Worm (Caenorhabditis elegans) whole organism, L2 larva: Measurements from ENCODE around the gene Y43C5B.3.
A peak's percentile ranks its signal among the peaks of the same experiment; 100 is the strongest.

Source experiments
- C34F6.9 ChIP-seq: fragments of 150-350 bp; optimal IDR thresholded peaks from 2 replicates; lab custom pipeline; 2014; ENCODE audit warnings: missing biosample characterization, missing genetic modification characterization
- F13H6.1 ChIP-seq: sonication (generic microtip); optimal IDR thresholded peaks from 2 replicates; lab custom pipeline; 2016; ENCODE audit warnings: missing genetic modification characterization, missing compliant biosample characterization
- R02D3.7 ChIP-seq: fragments of 150-350 bp; optimal IDR thresholded peaks from 2 replicates; lab custom pipeline; 2014; ENCODE audit warnings: missing biosample characterization, missing genetic modification characterization
- Y55F3AM.14 ChIP-seq: fragments of 200-800 bp; sonication (Bioruptor generic); optimal IDR thresholded peaks from 2 replicates; lab custom pipeline; 2018; ENCODE audit warnings: mild to moderate bottlenecking, missing genetic modification characterization, missing compliant biosample characterization
- alr-1 ChIP-seq: fragments of 150-350 bp; optimal IDR thresholded peaks from 2 replicates; lab custom pipeline; 2014; ENCODE audit warnings: missing biosample characterization, missing genetic modification characterization
- aly-2 ChIP-seq: fragments of 150-350 bp; optimal IDR thresholded peaks from 2 replicates; lab custom pipeline; 2014; ENCODE audit warnings: missing biosample characterization, missing genetic modification characterization
- blmp-1 ChIP-seq: sonication (generic microtip); optimal IDR thresholded peaks from 2 replicates; lab custom pipeline; 2017; ENCODE audit warnings: missing genetic modification characterization, mild to moderate bottlenecking, missing compliant biosample characterization, antibody characterized with exemption, moderate library complexity; ENCODE audit not compliant: insufficient read depth
- ceh-16 ChIP-seq: fragments of 150-350 bp; optimal IDR thresholded peaks from 2 replicates; lab custom pipeline; 2014; ENCODE audit warnings: missing biosample characterization, missing genetic modification characterization
- ceh-82 ChIP-seq: fragments of 150-350 bp; optimal IDR thresholded peaks from 2 replicates; lab custom pipeline; 2014; ENCODE audit warnings: missing biosample characterization, missing genetic modification characterization
- crh-2 ChIP-seq: sonication (generic microtip); optimal IDR thresholded peaks from 2 replicates; lab custom pipeline; 2017; ENCODE audit warnings: missing biosample characterization, missing genetic modification characterization
- dmd-4 ChIP-seq: sonication (generic microtip); optimal IDR thresholded peaks from 2 replicates; lab custom pipeline; 2017; ENCODE audit warnings: missing biosample characterization, missing genetic modification characterization
- egl-27 ChIP-seq: sonication (generic microtip); optimal IDR thresholded peaks from 3 replicates; lab custom pipeline; 2017; ENCODE audit warnings: missing biosample characterization, missing genetic modification reagents, missing genetic modification characterization
- elt-1 ChIP-seq: fragments of 150-350 bp; optimal IDR thresholded peaks from 2 replicates; lab custom pipeline; 2014; ENCODE audit warnings: missing biosample characterization, missing genetic modification characterization
- elt-3 ChIP-seq: sonication (generic microtip); optimal IDR thresholded peaks from 2 replicates; lab custom pipeline; 2017; ENCODE audit warnings: missing biosample characterization, missing genetic modification characterization
- fos-1 ChIP-seq: fragments of 150-350 bp; optimal IDR thresholded peaks from 2 replicates; lab custom pipeline; 2014; ENCODE audit warnings: missing biosample characterization, missing genetic modification characterization
- gmeb-1 ChIP-seq: fragments of 150-350 bp; optimal IDR thresholded peaks from 2 replicates; lab custom pipeline; 2014; ENCODE audit warnings: missing biosample characterization, missing genetic modification characterization
- lin-11 ChIP-seq: fragments of 150-350 bp; sonication (generic microtip); optimal IDR thresholded peaks from 2 replicates; lab custom pipeline; 2014; ENCODE audit warnings: missing biosample characterization, missing genetic modification characterization, inconsistent platforms, mixed read lengths
- lin-13 ChIP-seq: fragments of 150-350 bp; optimal IDR thresholded peaks from 2 replicates; lab custom pipeline; 2014; ENCODE audit warnings: missing biosample characterization, missing genetic modification reagents, missing genetic modification characterization
- lin-39 ChIP-seq: fragments of 150-350 bp; optimal IDR thresholded peaks from 2 replicates; lab custom pipeline; 2014; ENCODE audit warnings: missing biosample characterization, missing genetic modification reagents, missing genetic modification characterization
- lsy-2 ChIP-seq, 2 experiments: fragments of 150-350 bp in 1 of 2; sonication (generic microtip) in 1 of 2; optimal IDR thresholded peaks; 2 replicates each; lab custom pipeline; 2014 to 2017; ENCODE audit warnings: missing biosample characterization in 2 of 2, missing genetic modification characterization in 2 of 2
- mab-5 ChIP-seq: fragments of 150-350 bp; optimal IDR thresholded peaks from 2 replicates; lab custom pipeline; 2014; ENCODE audit warnings: missing biosample characterization, missing genetic modification characterization
- mbf-1 ChIP-seq: sonication (generic microtip); optimal IDR thresholded peaks from 2 replicates; lab custom pipeline; 2017; ENCODE audit warnings: missing biosample characterization, missing genetic modification characterization
- mdl-1 ChIP-seq, 2 experiments: fragments of 150-350 bp in 1 of 2; sonication (generic microtip) in 1 of 2; optimal IDR thresholded peaks; 2 replicates each; lab custom pipeline; 2017; ENCODE audit warnings: missing biosample characterization in 2 of 2, missing genetic modification characterization in 2 of 2
- nhr-10 ChIP-seq: sonication (generic microtip); optimal IDR thresholded peaks from 2 replicates; lab custom pipeline; 2017; ENCODE audit warnings: missing biosample characterization, missing genetic modification characterization
- nhr-12 ChIP-seq: fragments of 150-350 bp; optimal IDR thresholded peaks from 2 replicates; lab custom pipeline; 2014; ENCODE audit warnings: missing biosample characterization, missing genetic modification characterization
- nhr-129 ChIP-seq: fragments of 150-350 bp; optimal IDR thresholded peaks from 2 replicates; lab custom pipeline; 2014; ENCODE audit warnings: missing biosample characterization, missing genetic modification characterization
- nhr-21 ChIP-seq: fragments of 150-350 bp; optimal IDR thresholded peaks from 2 replicates; lab custom pipeline; 2014; ENCODE audit warnings: missing biosample characterization, missing genetic modification characterization
- nhr-23 ChIP-seq: fragments of 150-350 bp; optimal IDR thresholded peaks from 2 replicates; lab custom pipeline; 2014; ENCODE audit warnings: missing biosample characterization, missing genetic modification reagents, missing genetic modification characterization
- nhr-237 ChIP-seq: fragments of 150-350 bp; optimal IDR thresholded peaks from 2 replicates; lab custom pipeline; 2014; ENCODE audit warnings: missing biosample characterization, missing genetic modification characterization
- nhr-25 ChIP-seq: fragments of 150-350 bp; sonication (generic microtip); optimal IDR thresholded peaks from 3 replicates; lab custom pipeline; 2014; ENCODE audit warnings: missing biosample characterization, missing genetic modification characterization
- nhr-6 ChIP-seq: fragments of 150-350 bp; optimal IDR thresholded peaks from 2 replicates; lab custom pipeline; 2014; ENCODE audit warnings: missing biosample characterization, missing genetic modification characterization
- sem-4 ChIP-seq: fragments of 150-350 bp; optimal IDR thresholded peaks from 2 replicates; lab custom pipeline; 2014; ENCODE audit warnings: missing biosample characterization, missing genetic modification reagents, missing genetic modification characterization
- skn-1 ChIP-seq: sonication (generic microtip); optimal IDR thresholded peaks from 2 replicates; lab custom pipeline; 2017; ENCODE audit warnings: missing biosample characterization, missing genetic modification characterization
- sma-3 ChIP-seq: sonication (generic microtip); optimal IDR thresholded peaks from 2 replicates; lab custom pipeline; 2016; ENCODE audit warnings: missing genetic modification reagents, missing genetic modification characterization, missing compliant biosample characterization
- sma-9 ChIP-seq, 2 experiments: fragments of 150-350 bp in 1 of 2; sonication (generic microtip) in 1 of 2; optimal IDR thresholded peaks; 2 replicates each; lab custom pipeline; 2014 to 2016; ENCODE audit warnings: missing genetic modification characterization in 2 of 2, mild to moderate bottlenecking in 1 of 2, missing biosample characterization in 1 of 2, missing compliant biosample characterization in 1 of 2, missing genetic modification reagents in 1 of 2, moderate library complexity in 1 of 2
- snpc-4 ChIP-seq: fragments of 150-350 bp; optimal IDR thresholded peaks from 2 replicates; lab custom pipeline; 2014; ENCODE audit warnings: missing biosample characterization, missing genetic modification characterization
- unc-39 ChIP-seq: fragments of 150-350 bp; optimal IDR thresholded peaks from 2 replicates; lab custom pipeline; 2014; ENCODE audit warnings: missing biosample characterization, missing genetic modification characterization
- unc-55 ChIP-seq: fragments of 150-350 bp; sonication (generic microtip); optimal IDR thresholded peaks from 3 replicates; lab custom pipeline; 2014; ENCODE audit warnings: missing biosample characterization, missing genetic modification reagents, missing genetic modification characterization
- unc-62 ChIP-seq: fragments of 150-350 bp; optimal IDR thresholded peaks from 2 replicates; lab custom pipeline; 2014; ENCODE audit warnings: missing biosample characterization, missing genetic modification reagents, missing genetic modification characterization
- zag-1 ChIP-seq: fragments of 150-350 bp; optimal IDR thresholded peaks from 2 replicates; lab custom pipeline; 2014; ENCODE audit warnings: missing biosample characterization, missing genetic modification characterization
- ztf-1 ChIP-seq: fragments of 200-800 bp; sonication (Bioruptor generic); conservative IDR thresholded peaks from 2 replicates; pipeline ENCODE4 v1.3.6; 2022; ENCODE audit warnings: missing genetic modification characterization, missing compliant biosample characterization
- ztf-4 ChIP-seq: fragments of 150-350 bp; optimal IDR thresholded peaks from 2 replicates; lab custom pipeline; 2014; ENCODE audit warnings: missing biosample characterization, missing genetic modification characterization

Gene Y43C5B.3

DNA sequence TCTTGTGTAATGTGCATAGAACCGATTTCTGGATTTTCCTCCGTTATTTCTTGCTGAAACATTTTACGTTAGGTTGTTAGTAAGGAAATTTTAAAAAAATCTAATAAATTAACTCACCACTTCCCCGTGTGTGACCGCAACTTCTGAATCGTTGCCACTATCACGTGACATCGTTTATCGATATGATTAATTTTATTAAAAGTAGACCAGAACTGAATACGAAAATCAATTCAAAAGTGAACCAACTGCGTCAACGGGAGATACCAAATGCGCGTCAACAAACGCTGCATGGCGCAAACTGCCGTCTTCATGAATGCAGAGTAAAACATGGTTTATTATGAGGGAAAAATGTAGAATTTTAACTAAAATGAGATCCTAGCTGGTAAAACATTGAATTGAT lies 15.6 kb downstream of the Y43C5B.3 start, which contains the start of gene sir-2.1:
Gene sir-2.1 (minus strand): TSS at position 212 of the 400 bp plus-strand sequence.
- TF ChIP-seq snpc-4 (tag; lab: Kevin White, UChicago) (no peak), skn-1 (tag; lab: Kevin White, UChicago) (no peak), nhr-10 (tag; lab: Kevin White, UChicago) (no peak), elt-3 (tag; lab: Kevin White, UChicago) (no peak), lin-39 (tag; lab: Kevin White, UChicago) (no peak), mab-5 (tag; lab: Kevin White, UChicago) (no peak), unc-55 (peak; percentile 54), blmp-1 (tag; lab: Kevin White, UChicago) (no peak), crh-2 (peak; percentile 83), aly-2 (tag; lab: Kevin White, UChicago) (no peak), mdl-1 (tag; optimal IDR thresholded peaks at IDR 0.05; lab: Kevin White, UChicago) (no peak), lin-11 (tag; lab: Kevin White, UChicago) (no peak), sma-3 (GFP tag; lab: Kevin White, UChicago) (peak; percentile 49), egl-27 (tag; lab: Kevin White, UChicago) (no peak), gmeb-1 (tag; lab: Kevin White, UChicago) (peak; percentile 67), nhr-237 (tag; lab: Kevin White, UChicago) (no peak), nhr-129 (peak; percentile 54), lsy-2 (tag; optimal IDR thresholded peaks at IDR 0.05; lab: Kevin White, UChicago) (peak in 1 of 2 experiments; percentile 69), nhr-21 (tag; lab: Kevin White, UChicago) (no peak), dmd-4 (tag; lab: Kevin White, UChicago) (no peak), fos-1 (tag; lab: Kevin White, UChicago) (no peak), zag-1 (tag; lab: Kevin White, UChicago) (no peak), C34F6.9 (peak; percentile 64), F13H6.1 (tag; lab: Kevin White, UChicago) (peak; percentile 40), Y55F3AM.14 (no peak), unc-62 (GFP tag; lab: Kevin White, UChicago) (no peak), lin-13 (GFP tag; lab: Kevin White, UChicago) (no peak), alr-1 (tag; lab: Kevin White, UChicago) (no peak), R02D3.7 (tag; lab: Kevin White, UChicago) (no peak), nhr-25 (tag; lab: Kevin White, UChicago) (peak; percentile 29), mbf-1 (no peak), elt-1 (tag; lab: Kevin White, UChicago) (no peak), sma-9 (GFP tag; optimal IDR thresholded peaks at IDR 0.05; lab: Kevin White, UChicago) (peak; percentile 53), sma-9 (tag; optimal IDR thresholded peaks at IDR 0.05; lab: Kevin White, UChicago) (no peak)
- TF ChIP-seq, all 48 proteins: peak for 10

- TF ChIP-seq unc-55 (peak; percentile 58), lsy-2 (tag; optimal IDR thresholded peaks at IDR 0.05; lab: Kevin White, UChicago) (peak in 1 of 2 experiments; percentile 62), ceh-82 (tag; lab: Kevin White, UChicago) (no peak), mbf-1 (no peak), C34F6.9 (peak; percentile 53)
Measured at ce11 chrIV:10367740-10368246, 17.4 kb downstream of the Y43C5B.3 start, which contains the start of gene pges-2. Gene pges-2, minus strand, starts transcription at chrIV:10367790.

ce11 chrIV:10368326-10368725 lies 17.9 kb downstream of the Y43C5B.3 start, which contains the start of gene iars-1:
Gene iars-1, plus strand, starts transcription at chrIV:10368601.
- peak; percentile 11 for TF ChIP-seq nhr-129
- no peak for TF ChIP-seq nhr-23

- no peak for TF ChIP-seq ztf-1 (GFP tag; lab: Robert Waterston, UW)
- TF ChIP-seq ceh-82 (tag; lab: Kevin White, UChicago) = no peak
- peak; percentile 46 for TF ChIP-seq egl-27 (tag; lab: Kevin White, UChicago)
- TF ChIP-seq unc-39 (tag; lab: Kevin White, UChicago) = no peak
- TF ChIP-seq unc-55 = peak; percentile 78
- TF ChIP-seq nhr-10 (tag; lab: Kevin White, UChicago) = no peak
- TF ChIP-seq gmeb-1 (tag; lab: Kevin White, UChicago) = peak; percentile 83
- TF ChIP-seq Y55F3AM.14 = no peak
- TF ChIP-seq lsy-2 (tag; optimal IDR thresholded peaks at IDR 0.05; lab: Kevin White, UChicago) = peak; percentile 72 to 87
- no peak for TF ChIP-seq mdl-1 (tag; optimal IDR thresholded peaks at IDR 0.05; lab: Kevin White, UChicago)
- TF ChIP-seq elt-3 (tag; lab: Kevin White, UChicago) = no peak
- TF ChIP-seq ztf-4 (tag; lab: Kevin White, UChicago) = no peak
- no peak for TF ChIP-seq snpc-4 (tag; lab: Kevin White, UChicago)
- no peak for TF ChIP-seq skn-1 (tag; lab: Kevin White, UChicago)
- TF ChIP-seq sma-3 (GFP tag; lab: Kevin White, UChicago) = peak; percentile 68
- TF ChIP-seq alr-1 (tag; lab: Kevin White, UChicago) = no peak
- no peak for TF ChIP-seq lin-39 (tag; lab: Kevin White, UChicago)
- TF ChIP-seq ceh-16 (tag; lab: Kevin White, UChicago) = no peak
- TF ChIP-seq nhr-6 (tag; lab: Kevin White, UChicago) = peak; percentile 43
- TF ChIP-seq nhr-12 (tag; lab: Kevin White, UChicago) = no peak
- TF ChIP-seq nhr-25 (tag; lab: Kevin White, UChicago) = peak; percentile 80
- peak; percentile 47 for TF ChIP-seq lin-11 (tag; lab: Kevin White, UChicago)
- no peak for TF ChIP-seq dmd-4 (tag; lab: Kevin White, UChicago)
- peak; percentile 94 for TF ChIP-seq crh-2
- peak; percentile 46 for TF ChIP-seq fos-1 (tag; lab: Kevin White, UChicago)
- peak; percentile 71 for TF ChIP-seq lin-13 (GFP tag; lab: Kevin White, UChicago)
- TF ChIP-seq sem-4 (tag; lab: Kevin White, UChicago) = peak; percentile 9
- TF ChIP-seq F13H6.1 (tag; lab: Kevin White, UChicago) = peak; percentile 52
- peak; percentile 48 for TF ChIP-seq nhr-129
- TF ChIP-seq nhr-23 = no peak
- TF ChIP-seq mbf-1 = no peak
Measured at ce11 chrIV:10373772-10374288, 23.4 kb downstream of the Y43C5B.3 start, which contains the start of gene mpz-5. Gene mpz-5, minus strand, starts transcription at chrIV:10373822.
